Fruit fly (Drosophila melanogaster): ENCODE results near the gene CG5895.

The CG5895 gene

dm6 chr3L:16015765-16016760 lies 19.2 kb upstream of the CG5895 start (continued):
- no peak for TF ChIP-seq Eip93F (GFP tag; optimal IDR thresholded peaks at IDR 0.05)
- peak; percentile 16 for TF ChIP-seq CG16779 (tag; optimal IDR thresholded peaks at IDR 0.05)
- peak; percentile 48 for TF ChIP-seq topi (GFP tag; optimal IDR thresholded peaks at IDR 0.05)
- no peak for TF ChIP-seq CG11762 (GFP tag; optimal IDR thresholded peaks at IDR 0.05; ENCODE audit: insufficient read depth)
- peak; percentile 64 for TF ChIP-seq CG34406 (GFP tag; optimal IDR thresholded peaks at IDR 0.05)
- TF ChIP-seq svp (GFP tag): peak; percentile 67
- peak; percentile 26 for TF ChIP-seq Smox (GFP tag; optimal IDR thresholded peaks at IDR 0.05)
- no peak for TF ChIP-seq CG6854 (GFP tag; optimal IDR thresholded peaks at IDR 0.05)
- no peak for TF ChIP-seq Ets21C (GFP tag; optimal IDR thresholded peaks at IDR 0.05)
- TF ChIP-seq eg (GFP tag; IDR thresholded peaks at IDR 0.05): no peak
- peak; percentile 19 for TF ChIP-seq net (GFP tag; optimal IDR thresholded peaks at IDR 0.05)
- peak; percentile 43 for TF ChIP-seq CG9139 (GFP tag; optimal IDR thresholded peaks at IDR 0.05)
- TF ChIP-seq fd85E (GFP tag; optimal IDR thresholded peaks at IDR 0.05): no peak

DNA sequence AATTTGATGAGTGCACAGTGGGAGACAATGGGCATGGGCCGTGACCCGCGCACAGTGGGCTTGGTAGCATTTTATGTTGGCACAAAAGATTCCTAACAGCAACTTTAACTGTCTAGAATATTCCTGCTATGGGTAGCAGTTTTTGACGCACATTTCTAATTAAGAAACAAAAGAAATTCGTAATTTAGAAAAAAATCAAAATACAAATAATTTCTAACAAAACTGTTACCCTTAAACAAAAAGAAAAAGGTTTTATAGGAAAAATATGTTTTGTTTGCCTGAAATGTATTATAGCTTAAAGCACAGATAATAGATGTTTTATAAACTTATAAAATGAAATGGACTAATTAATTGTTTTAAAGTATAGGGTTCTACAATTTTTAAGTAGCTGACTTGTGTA lies 18.4 kb upstream of the CG5895 start:
- TF ChIP-seq CG31627 (GFP tag; optimal IDR thresholded peaks at IDR 0.05) (no peak), CG6163 (GFP tag; IDR thresholded peaks at IDR 0.05) (no peak), OdsH (GFP tag; optimal IDR thresholded peaks at IDR 0.05) (peak; percentile 2), Eip78C (GFP tag) (peak; percentile 78), cyc (GFP tag; optimal IDR thresholded peaks at IDR 0.05) (peak; percentile 6), vri (GFP tag; optimal IDR thresholded peaks at IDR 0.05) (no peak), CG7368 (GFP tag; optimal IDR thresholded peaks at IDR 0.05) (no peak), salr (GFP tag; optimal IDR thresholded peaks at IDR 0.05) (peak in 1 of 2 experiments; percentile 1), esn (GFP tag; optimal IDR thresholded peaks at IDR 0.05) (peak; percentile 25), lz (GFP tag; optimal IDR thresholded peaks at IDR 0.05) (no peak), CG1621 (tag; optimal IDR thresholded peaks at IDR 0.05) (no peak), CG6276 (GFP tag; optimal IDR thresholded peaks at IDR 0.05) (no peak), CG11762 (GFP tag; optimal IDR thresholded peaks at IDR 0.05; ENCODE audit: insufficient read depth) (no peak), CG32006 (GFP tag; optimal IDR thresholded peaks at IDR 0.05) (peak; percentile 10), Eip75B (GFP tag; optimal IDR thresholded peaks at IDR 0.05) (no peak), CG10631 (GFP tag; optimal IDR thresholded peaks at IDR 0.05) (no peak), net (GFP tag; optimal IDR thresholded peaks at IDR 0.05) (no peak), eg (GFP tag; IDR thresholded peaks at IDR 0.05) (no peak), CG11294 (GFP tag; IDR thresholded peaks at IDR 0.05) (no peak), spab (GFP tag; optimal IDR thresholded peaks at IDR 0.05) (no peak), Sox15 (GFP tag; optimal IDR thresholded peaks at IDR 0.05) (no peak), topi (GFP tag; optimal IDR thresholded peaks at IDR 0.05) (peak; percentile 56), CG10669 (GFP tag; optimal IDR thresholded peaks at IDR 0.05) (peak; percentile 8), Met (GFP tag; optimal IDR thresholded peaks at IDR 0.05) (peak; percentile 27), achi (GFP tag; optimal IDR thresholded peaks at IDR 0.05) (no peak), Smox (GFP tag; optimal IDR thresholded peaks at IDR 0.05) (peak; percentile 23), acj6 (GFP tag; optimal IDR thresholded peaks at IDR 0.05) (peak; percentile 22), Sox102F (GFP tag; optimal IDR thresholded peaks at IDR 0.05) (no peak), fkh (GFP tag; optimal IDR thresholded peaks at IDR 0.05) (no peak), svp (GFP tag) (no peak), Sox14 (GFP tag; optimal IDR thresholded peaks at IDR 0.05) (no peak), Ets96B (tag; optimal IDR thresholded peaks at IDR 0.05) (peak; percentile 20)
